Worm (Caenorhabditis elegans) whole organism, mixed stage, embryonic: ENCODE measurements around the gene cept-2.

Experiments used
- M03D4.4 ChIP-seq: sonication (generic microtip); optimal IDR thresholded peaks from 2 replicates; lab custom pipeline; 2017; ENCODE audit warnings: mild to moderate bottlenecking, missing genetic modification characterization, missing compliant biosample characterization
- bed-3 ChIP-seq: fragments of 200-800 bp; sonication (Bioruptor generic); optimal IDR thresholded peaks from 3 replicates; lab custom pipeline; 2018; ENCODE audit warnings: mild to moderate bottlenecking, missing genetic modification characterization, moderate library complexity, missing compliant biosample characterization
- blmp-1 ChIP-seq: fragments of 150-350 bp; optimal IDR thresholded peaks from 2 replicates; lab custom pipeline; 2014; ENCODE audit warnings: missing biosample characterization, missing genetic modification characterization
- ceh-39 ChIP-seq: fragments of 150-350 bp; optimal IDR thresholded peaks from 2 replicates; lab custom pipeline; 2014; ENCODE audit warnings: missing biosample characterization, missing genetic modification characterization
- ceh-43 ChIP-seq: fragments of 200-800 bp; sonication (Bioruptor generic); optimal IDR thresholded peaks from 2 replicates; lab custom pipeline; 2018; ENCODE audit warnings: mild to moderate bottlenecking, missing genetic modification characterization, moderate library complexity, missing compliant biosample characterization
- ceh-83 ChIP-seq: fragments of 200-800 bp; sonication (Bioruptor generic); optimal IDR thresholded peaks from 2 replicates; lab custom pipeline; 2018; ENCODE audit warnings: mild to moderate bottlenecking, missing genetic modification characterization, missing compliant biosample characterization
- ces-1 ChIP-seq: fragments of 150-350 bp; optimal IDR thresholded peaks from 2 replicates; lab custom pipeline; 2014; ENCODE audit warnings: missing biosample characterization, missing genetic modification reagents, missing genetic modification characterization
- cnd-1 ChIP-seq: fragments of 200-800 bp; sonication (Bioruptor generic); optimal IDR thresholded peaks from 2 replicates; lab custom pipeline; 2018; ENCODE audit warnings: mild to moderate bottlenecking, missing genetic modification characterization, missing compliant biosample characterization
- drap-1 ChIP-seq: fragments of 200-800 bp; sonication (Bioruptor generic); optimal IDR thresholded peaks from 3 replicates; lab custom pipeline; 2018; ENCODE audit warnings: mild to moderate bottlenecking, missing genetic modification characterization, missing compliant biosample characterization
- elt-1 ChIP-seq: sonication (generic microtip); optimal IDR thresholded peaks from 2 replicates; lab custom pipeline; 2017; ENCODE audit warnings: missing genetic modification characterization, mild to moderate bottlenecking, missing compliant biosample characterization, antibody characterized with exemption, moderate library complexity, borderline replicate concordance; ENCODE audit not compliant: insufficient read depth
- elt-3 ChIP-seq: fragments of 150-350 bp; optimal IDR thresholded peaks from 2 replicates; lab custom pipeline; 2014; ENCODE audit warnings: missing biosample characterization, missing genetic modification characterization
- flh-1 ChIP-seq: fragments of 200-800 bp; sonication (Bioruptor generic); optimal IDR thresholded peaks from 2 replicates; lab custom pipeline; 2018; ENCODE audit warnings: mild to moderate bottlenecking, missing genetic modification characterization, moderate library complexity, missing compliant biosample characterization
- ham-2 ChIP-seq: fragments of 200-800 bp; sonication (Bioruptor generic); optimal IDR thresholded peaks from 2 replicates; lab custom pipeline; 2018; ENCODE audit warnings: mild to moderate bottlenecking, missing genetic modification characterization, missing compliant biosample characterization
- hlh-1 ChIP-seq: fragments of 150-350 bp; optimal IDR thresholded peaks from 2 replicates; lab custom pipeline; 2014; ENCODE audit warnings: missing biosample characterization, missing genetic modification reagents, missing genetic modification characterization
- lin-13 ChIP-seq: fragments of 150-350 bp; optimal IDR thresholded peaks from 2 replicates; lab custom pipeline; 2014; ENCODE audit warnings: missing biosample characterization, missing genetic modification characterization
- lin-32 ChIP-seq: fragments of 200-800 bp; sonication (Bioruptor generic); optimal IDR thresholded peaks from 2 replicates; lab custom pipeline; 2018; ENCODE audit warnings: mild to moderate bottlenecking, missing genetic modification characterization, missing compliant biosample characterization
- lsy-2 ChIP-seq: fragments of 150-350 bp; optimal IDR thresholded peaks from 2 replicates; lab custom pipeline; 2014; ENCODE audit warnings: missing biosample characterization, missing genetic modification characterization
- mab-5 ChIP-seq: fragments of 150-350 bp; optimal IDR thresholded peaks from 2 replicates; lab custom pipeline; 2014; ENCODE audit warnings: missing biosample characterization, missing genetic modification characterization
- mep-1 ChIP-seq: fragments of 150-350 bp; optimal IDR thresholded peaks from 2 replicates; lab custom pipeline; 2017; ENCODE audit warnings: missing biosample characterization, missing genetic modification reagents, missing genetic modification characterization, inconsistent platforms
- mls-2 ChIP-seq: sonication (generic microtip); optimal IDR thresholded peaks from 2 replicates; lab custom pipeline; 2016; ENCODE audit warnings: mild to moderate bottlenecking, missing genetic modification characterization, moderate library complexity, missing compliant biosample characterization
- nhr-12 ChIP-seq: fragments of 150-350 bp; optimal IDR thresholded peaks from 2 replicates; lab custom pipeline; 2014; ENCODE audit warnings: missing biosample characterization, missing genetic modification characterization
- nhr-2 ChIP-seq: fragments of 150-350 bp; optimal IDR thresholded peaks from 2 replicates; lab custom pipeline; 2014; ENCODE audit warnings: missing biosample characterization, missing genetic modification characterization
- nhr-237 ChIP-seq: fragments of 150-350 bp; optimal IDR thresholded peaks from 2 replicates; lab custom pipeline; 2014; ENCODE audit warnings: missing biosample characterization, missing genetic modification characterization
- nhr-28 ChIP-seq: fragments of 150-350 bp; optimal IDR thresholded peaks from 2 replicates; lab custom pipeline; 2014; ENCODE audit warnings: missing biosample characterization, missing genetic modification characterization
- nhr-76 ChIP-seq: sonication (generic microtip); optimal IDR thresholded peaks from 2 replicates; lab custom pipeline; 2017; ENCODE audit warnings: missing biosample characterization, missing genetic modification characterization
- pha-4 ChIP-seq: fragments of 150-350 bp; optimal IDR thresholded peaks from 2 replicates; lab custom pipeline; 2018; ENCODE audit warnings: missing biosample characterization, missing genetic modification reagents, missing genetic modification characterization
- sem-2 ChIP-seq: fragments of 200-800 bp; sonication (Bioruptor generic); optimal IDR thresholded peaks from 2 replicates; lab custom pipeline; 2018; ENCODE audit warnings: mild to moderate bottlenecking, missing genetic modification characterization, missing compliant biosample characterization
- snpc-4 ChIP-seq: fragments of 150-350 bp; optimal IDR thresholded peaks from 2 replicates; lab custom pipeline; 2014; ENCODE audit warnings: missing biosample characterization, missing genetic modification characterization
- sptf-1 ChIP-seq: sonication (generic microtip); optimal IDR thresholded peaks from 2 replicates; lab custom pipeline; 2017; ENCODE audit warnings: mild to moderate bottlenecking, missing genetic modification characterization, moderate library complexity, missing compliant biosample characterization
- tbx-8 ChIP-seq: fragments of 200-800 bp; sonication (Bioruptor generic); optimal IDR thresholded peaks from 2 replicates; lab custom pipeline; 2018; ENCODE audit warnings: mild to moderate bottlenecking, missing genetic modification characterization, moderate library complexity, missing compliant biosample characterization
- unc-120 ChIP-seq: sonication (generic microtip); optimal IDR thresholded peaks from 2 replicates; lab custom pipeline; 2017; ENCODE audit warnings: missing genetic modification characterization, missing compliant biosample characterization; ENCODE audit not compliant: poor library complexity, severe bottlenecking
- unc-39 ChIP-seq: fragments of 150-350 bp; optimal IDR thresholded peaks from 2 replicates; lab custom pipeline; 2014; ENCODE audit warnings: missing biosample characterization, missing genetic modification characterization
- unc-62 ChIP-seq: fragments of 150-350 bp; optimal IDR thresholded peaks from 2 replicates; lab custom pipeline; 2014; ENCODE audit warnings: missing biosample characterization, missing genetic modification reagents, missing genetic modification characterization
- zip-8 ChIP-seq: fragments of 150-350 bp; optimal IDR thresholded peaks from 2 replicates; lab custom pipeline; 2014; ENCODE audit warnings: missing biosample characterization, missing genetic modification characterization
- ztf-11 ChIP-seq: fragments of 150-350 bp; optimal IDR thresholded peaks from 2 replicates; lab custom pipeline; 2014; ENCODE audit warnings: missing biosample characterization, missing genetic modification characterization

cept-2 gene

DNA sequence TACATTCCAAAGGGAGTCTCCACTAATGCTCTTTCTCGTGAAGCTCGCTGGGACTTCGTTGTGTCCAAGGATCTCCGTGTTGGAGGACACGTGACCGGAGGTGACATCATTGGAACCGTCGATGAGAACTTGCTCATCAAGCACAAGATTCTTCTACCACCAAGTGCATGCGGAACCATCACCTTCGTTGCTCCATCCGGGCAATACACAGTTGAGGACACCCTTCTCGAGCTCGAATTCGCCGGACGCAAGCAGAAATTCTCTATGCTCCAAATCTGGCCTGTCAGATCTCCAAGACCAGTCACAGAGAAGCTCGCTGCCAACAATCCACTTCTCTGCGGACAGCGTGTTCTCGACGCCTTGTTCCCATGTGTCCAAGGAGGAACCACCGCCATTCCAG is 4.5 kb downstream of the cept-2 start:
- no peak for TF ChIP-seq ham-2 (GFP tag; lab: Kevin White, UChicago)
- TF ChIP-seq drap-1 (GFP tag; lab: Kevin White, UChicago), result peak; percentile 26

DNA sequence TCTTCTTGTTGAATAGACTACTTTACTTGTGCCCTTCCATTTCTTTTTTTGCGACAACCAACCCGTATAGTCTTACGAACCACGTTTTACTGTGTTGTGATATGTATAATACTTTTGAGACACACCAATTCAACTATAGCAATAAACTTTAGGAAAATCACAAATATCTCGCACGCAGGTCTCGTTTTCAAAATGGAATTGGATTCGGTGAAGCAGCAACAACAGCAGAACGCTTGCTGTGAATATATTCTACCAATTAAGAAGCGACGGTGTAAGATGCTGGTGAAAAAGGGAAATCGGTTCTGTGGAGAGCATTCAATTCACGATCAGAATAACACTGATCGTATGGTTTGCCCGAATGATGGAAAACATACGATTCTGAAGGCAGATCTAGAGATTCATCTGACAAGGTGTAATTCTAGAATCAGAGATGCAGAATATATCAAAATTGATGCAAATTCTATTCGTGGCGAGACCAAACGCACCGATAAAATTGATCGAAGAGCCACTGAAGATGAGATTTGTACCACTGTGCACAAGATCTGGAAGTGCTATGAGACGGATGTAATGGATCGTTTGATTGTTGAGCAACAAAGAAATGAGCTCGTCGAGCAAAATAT is 6.8 kb downstream of the cept-2 start, which contains the start of gene Y49A3A.3:
TSS of gene Y49A3A.3 (plus strand) at position 153 of the 620 bp plus-strand sequence.
- TF ChIP-seq flh-1 (GFP tag; lab: Kevin White, UChicago) (no peak), lin-13 (no peak), ztf-11 (no peak), lsy-2 (tag; lab: Kevin White, UChicago) (no peak)

DNA sequence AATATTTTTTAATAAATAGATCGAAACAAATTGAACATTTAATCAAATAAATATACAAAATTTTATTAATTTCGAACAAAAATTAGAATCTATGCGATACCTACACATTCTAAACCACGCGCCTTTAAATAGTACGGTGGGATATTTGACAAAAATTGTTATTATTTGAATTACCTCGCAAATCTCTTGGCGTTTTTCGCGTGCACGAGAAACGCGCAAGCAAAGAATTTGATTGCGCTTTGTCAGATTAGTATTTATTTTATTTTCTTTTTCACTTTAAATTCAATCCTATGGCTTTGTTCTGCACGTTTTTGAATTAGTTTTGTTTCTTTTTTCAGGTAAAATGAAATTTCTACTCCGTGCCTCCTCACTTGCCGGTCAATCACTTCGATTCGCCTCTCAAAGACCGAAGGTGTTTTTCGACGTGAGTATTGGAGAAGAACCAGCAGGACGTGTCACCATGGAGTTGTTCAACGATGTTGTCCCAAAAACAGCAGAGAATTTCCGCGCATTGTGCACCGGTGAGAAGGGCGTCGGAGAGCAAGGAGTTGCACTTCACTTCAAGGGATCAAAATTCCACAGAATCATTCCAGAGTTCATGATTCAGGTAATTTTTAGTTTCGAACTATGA is 8.3 kb downstream of the cept-2 start, which contains the start of gene cyn-1:
TSS of gene cyn-1 (plus strand) at position 339 of the 631 bp plus-strand sequence.
- TF ChIP-seq bed-3 (GFP tag; lab: Kevin White, UChicago) (no peak), unc-62 (no peak), elt-3 (tag; lab: Kevin White, UChicago) (no peak), nhr-237 (tag; lab: Kevin White, UChicago) (peak; percentile 72), sptf-1 (tag; lab: Kevin White, UChicago) (peak; percentile 53), nhr-12 (tag; lab: Kevin White, UChicago) (no peak), zip-8 (no peak), ceh-43 (GFP tag; lab: Kevin White, UChicago) (no peak), lin-13 (peak; percentile 74), elt-1 (tag; lab: Kevin White, UChicago) (no peak), cnd-1 (tag; lab: Kevin White, UChicago) (no peak), ztf-11 (no peak), drap-1 (GFP tag; lab: Kevin White, UChicago) (peak; percentile 12), sem-2 (no peak), pha-4 (tag; lab: Kevin White, UChicago) (peak; percentile 77), flh-1 (GFP tag; lab: Kevin White, UChicago) (no peak), lin-32 (GFP tag; lab: Kevin White, UChicago) (no peak), mab-5 (tag; lab: Kevin White, UChicago) (no peak), hlh-1 (peak; percentile 23), nhr-2 (tag; lab: Kevin White, UChicago) (no peak), blmp-1 (tag; lab: Kevin White, UChicago) (no peak), tbx-8 (GFP tag; lab: Kevin White, UChicago) (no peak), ham-2 (GFP tag; lab: Kevin White, UChicago) (no peak), mls-2 (no peak), unc-39 (tag; lab: Kevin White, UChicago) (no peak), mep-1 (tag; lab: Kevin White, UChicago) (peak; percentile 36), nhr-76 (tag; lab: Kevin White, UChicago) (no peak), unc-120 (tag; lab: Kevin White, UChicago) (peak; percentile 7), lsy-2 (tag; lab: Kevin White, UChicago) (peak; percentile 79), ceh-83 (GFP tag; lab: Kevin White, UChicago) (no peak), snpc-4 (tag; lab: Kevin White, UChicago) (no peak), ces-1 (GFP tag; lab: Kevin White, UChicago) (peak; percentile 80), ceh-39 (tag; lab: Kevin White, UChicago) (peak; percentile 25), M03D4.4 (tag; lab: Kevin White, UChicago) (no peak), nhr-28 (no peak)

DNA sequence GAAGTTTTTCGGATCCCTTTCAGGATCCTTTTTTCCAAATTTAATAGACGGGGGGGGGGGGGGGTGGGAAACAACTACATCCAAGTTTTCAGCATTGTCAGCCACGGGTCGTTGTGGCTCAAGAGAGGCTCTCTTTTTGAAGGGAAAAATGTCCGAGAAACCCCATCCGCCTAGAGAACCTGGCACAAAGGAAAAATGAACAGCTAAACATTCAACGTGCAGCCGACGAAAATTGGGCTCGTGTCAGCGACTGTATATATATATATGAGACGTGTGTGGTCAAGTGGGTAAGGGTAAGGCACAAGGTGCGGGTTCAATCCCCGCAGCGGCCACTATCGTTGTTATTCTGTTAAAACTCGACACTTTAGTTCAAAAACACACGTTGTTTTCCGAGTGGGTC is 11.0 kb downstream of the cept-2 start, which contains the start of gene Y49A3A.4:
TSS of gene Y49A3A.4 (minus strand) at position 314 of the 400 bp plus-strand sequence.
- TF ChIP-seq ceh-39 (tag; lab: Kevin White, UChicago), result no peak
- TF ChIP-seq hlh-1, result no peak
- no peak for TF ChIP-seq mab-5 (tag; lab: Kevin White, UChicago)
- no peak for TF ChIP-seq ztf-11
- no peak for TF ChIP-seq mls-2
